Worm (Caenorhabditis elegans) whole organism, young adult: Measurements from ENCODE around the gene snrp-40.1.

Experiments used
- B0261.1 ChIP-seq: sonication (generic microtip); optimal IDR thresholded peaks from 2 replicates; lab custom pipeline; 2016; ENCODE audit warnings: mild to moderate bottlenecking, missing genetic modification characterization, moderate library complexity, missing compliant biosample characterization
- B0336.3 ChIP-seq: fragments of 200-800 bp; sonication (Bioruptor generic); IDR thresholded peaks from 2 replicates; pipeline ENCODE4 v1.3.6; 2022; ENCODE audit warnings: missing genetic modification characterization, missing compliant biosample characterization
- C06A6.2 ChIP-seq: fragments of 200-800 bp; sonication (Bioruptor generic); conservative IDR thresholded peaks from 2 replicates; pipeline ENCODE4 v1.3.6; 2022; ENCODE audit warnings: missing genetic modification characterization, missing compliant biosample characterization
- C17E4.6 ChIP-seq: fragments of 200-800 bp; sonication (Bioruptor generic); IDR thresholded peaks from 2 replicates; pipeline ENCODE4 v1.3.6; 2022; ENCODE audit warnings: missing genetic modification reagents, missing genetic modification characterization, missing compliant biosample characterization
- F22D6.2 ChIP-seq: sonication (generic microtip); optimal IDR thresholded peaks from 2 replicates; lab custom pipeline; 2016; ENCODE audit warnings: mild to moderate bottlenecking, missing genetic modification characterization, missing compliant biosample characterization
- F33H1.4 ChIP-seq: fragments of 200-800 bp; sonication (Bioruptor generic); IDR thresholded peaks from 2 replicates; pipeline ENCODE4 v1.3.6; 2022; ENCODE audit warnings: missing genetic modification reagents, missing genetic modification characterization, missing compliant biosample characterization
- F39B2.1 ChIP-seq: fragments of 200-800 bp; sonication (Bioruptor generic); IDR thresholded peaks from 2 replicates; pipeline ENCODE4 v1.3.6; 2022; ENCODE audit warnings: missing genetic modification reagents, missing genetic modification characterization, missing compliant biosample characterization
- F49E8.2 ChIP-seq: sonication (generic microtip); optimal IDR thresholded peaks from 3 replicates; lab custom pipeline; 2017; ENCODE audit warnings: missing genetic modification characterization, mild to moderate bottlenecking, missing compliant biosample characterization, antibody characterized with exemption, moderate library complexity; ENCODE audit not compliant: insufficient read depth
- F55B11.4 ChIP-seq: sonication (generic microtip); optimal IDR thresholded peaks from 2 replicates; lab custom pipeline; 2016; ENCODE audit warnings: missing compliant biosample characterization, missing genetic modification characterization, borderline replicate concordance; ENCODE audit not compliant: insufficient read depth
- F57C9.4 ChIP-seq: sonication (generic microtip); optimal IDR thresholded peaks from 2 replicates; lab custom pipeline; 2017; ENCODE audit warnings: mild to moderate bottlenecking, missing genetic modification characterization, missing compliant biosample characterization
- K11D2.4 ChIP-seq: fragments of 200-800 bp; sonication (Bioruptor generic); IDR thresholded peaks from 2 replicates; pipeline ENCODE4 v1.3.6; 2022; ENCODE audit warnings: missing genetic modification reagents, missing genetic modification characterization, missing compliant biosample characterization
- T26A5.8 ChIP-seq: sonication (generic microtip); optimal IDR thresholded peaks from 2 replicates; lab custom pipeline; 2016; ENCODE audit warnings: missing genetic modification characterization, missing compliant biosample characterization
- Y95B8A.8 ChIP-seq: fragments of 200-800 bp; sonication (Bioruptor generic); IDR thresholded peaks from 2 replicates; pipeline ENCODE4 v1.3.6; 2022; ENCODE audit warnings: missing genetic modification reagents, missing genetic modification characterization, missing compliant biosample characterization
- ZK185.1 ChIP-seq: sonication (generic microtip); optimal IDR thresholded peaks from 2 replicates; lab custom pipeline; 2016; ENCODE audit warnings: mild to moderate bottlenecking, missing genetic modification characterization, missing compliant biosample characterization; ENCODE audit not compliant: poor library complexity, severe bottlenecking
- ceh-40 ChIP-seq: fragments of 200-800 bp; sonication (Bioruptor generic); IDR thresholded peaks from 2 replicates; pipeline ENCODE4 v1.3.6; 2022; ENCODE audit warnings: missing genetic modification characterization, missing compliant biosample characterization
- ceh-79 ChIP-seq: sonication (generic microtip); optimal IDR thresholded peaks from 2 replicates; lab custom pipeline; 2017; ENCODE audit warnings: mild to moderate bottlenecking, missing genetic modification characterization, missing compliant biosample characterization
- ceh-91 ChIP-seq: fragments of 200-800 bp; sonication (Bioruptor generic); IDR thresholded peaks from 2 replicates; pipeline ENCODE4 v1.3.6; 2022; ENCODE audit warnings: missing genetic modification reagents, missing genetic modification characterization, missing compliant biosample characterization
- hlh-26 ChIP-seq: fragments of 200-800 bp; sonication (Bioruptor generic); conservative IDR thresholded peaks from 2 replicates; pipeline ENCODE4 v1.3.6; 2022; ENCODE audit warnings: missing genetic modification reagents, missing genetic modification characterization, missing compliant biosample characterization
- hsf-1 ChIP-seq: fragments of 200-800 bp; sonication (Bioruptor generic); IDR thresholded peaks from 2 replicates; pipeline ENCODE4 v1.3.6; 2022; ENCODE audit warnings: missing genetic modification reagents, missing genetic modification characterization, missing compliant biosample characterization
- let-526 ChIP-seq: fragments of 200-800 bp; sonication (Bioruptor generic); IDR thresholded peaks from 2 replicates; pipeline ENCODE4 v1.3.6; 2022; ENCODE audit warnings: missing genetic modification reagents, missing genetic modification characterization, missing compliant biosample characterization
- lin-26 ChIP-seq: fragments of 200-800 bp; sonication (Bioruptor generic); IDR thresholded peaks from 2 replicates; pipeline ENCODE4 v1.3.6; 2022; ENCODE audit warnings: missing genetic modification reagents, missing genetic modification characterization, missing compliant biosample characterization
- lin-35 ChIP-seq, 3 experiments: fragments of 150-350 bp in 2 of 3; sonication (generic microtip) in 1 of 3; optimal IDR thresholded peaks; 2 replicates each; lab custom pipeline; 2014 to 2018; ENCODE audit warnings: missing biosample characterization in 3 of 3, missing genetic modification characterization in 3 of 3, missing genetic modification reagents in 3 of 3
- lin-54 ChIP-seq: fragments of 200-800 bp; sonication (Bioruptor generic); optimal IDR thresholded peaks from 2 replicates; lab custom pipeline; 2018; ENCODE audit warnings: mild to moderate bottlenecking, missing genetic modification characterization, missing compliant biosample characterization
- madf-10 ChIP-seq: sonication (generic microtip); optimal IDR thresholded peaks from 2 replicates; lab custom pipeline; 2016; ENCODE audit warnings: mild to moderate bottlenecking, missing genetic modification characterization, missing compliant biosample characterization
- mcd-1 ChIP-seq: fragments of 200-800 bp; sonication (Bioruptor generic); IDR thresholded peaks from 2 replicates; pipeline ENCODE4 v1.3.6; 2022; ENCODE audit warnings: missing genetic modification reagents, missing genetic modification characterization, missing compliant biosample characterization
- mes-4 ChIP-seq: sonication (generic microtip); optimal IDR thresholded peaks from 2 replicates; lab custom pipeline; 2016; ENCODE audit warnings: missing genotype, missing genetic modification characterization, missing compliant biosample characterization
- nfya-2 ChIP-seq: fragments of 200-800 bp; sonication (Bioruptor generic); IDR thresholded peaks from 2 replicates; pipeline ENCODE4 v1.3.6; 2022; ENCODE audit warnings: missing genetic modification reagents, missing genetic modification characterization, missing compliant biosample characterization
- nhr-27 ChIP-seq: fragments of 200-800 bp; sonication (Bioruptor generic); optimal IDR thresholded peaks from 2 replicates; lab custom pipeline; 2018; ENCODE audit warnings: mild to moderate bottlenecking, missing genetic modification characterization, moderate library complexity, missing compliant biosample characterization
- nhr-90 ChIP-seq: sonication (generic microtip); optimal IDR thresholded peaks from 2 replicates; lab custom pipeline; 2016; ENCODE audit warnings: missing genotype, mild to moderate bottlenecking, missing genetic modification characterization, missing compliant biosample characterization
- rcor-1 ChIP-seq: fragments of 200-800 bp; sonication (Bioruptor generic); IDR thresholded peaks from 2 replicates; pipeline ENCODE4 v1.3.6; 2022; ENCODE audit warnings: missing genetic modification reagents, missing genetic modification characterization, missing compliant biosample characterization
- repo-1 ChIP-seq: sonication (generic microtip); optimal IDR thresholded peaks from 2 replicates; lab custom pipeline; 2017; ENCODE audit warnings: mild to moderate bottlenecking, missing genetic modification characterization, missing compliant biosample characterization
- rpc-1 ChIP-seq, 2 experiments: fragments of 150-350 bp in 1 of 2; sonication (generic microtip) in 1 of 2; optimal IDR thresholded peaks; 2 replicates each; lab custom pipeline; 2014 to 2018; ENCODE audit warnings: missing biosample characterization in 1 of 2, missing genetic modification characterization in 1 of 2, missing genetic modification reagents in 1 of 2, missing genotype in 1 of 2
- sea-2 ChIP-seq: fragments of 200-800 bp; sonication (Bioruptor generic); IDR thresholded peaks from 2 replicates; pipeline ENCODE4 v1.3.6; 2022; ENCODE audit warnings: missing genetic modification characterization, missing compliant biosample characterization
- tlf-1 ChIP-seq: fragments of 200-800 bp; sonication (Bioruptor generic); optimal IDR thresholded peaks from 2 replicates; lab custom pipeline; 2018; ENCODE audit warnings: mild to moderate bottlenecking, missing genetic modification characterization, missing compliant biosample characterization
- unc-130 ChIP-seq: sonication (generic microtip); optimal IDR thresholded peaks from 2 replicates; lab custom pipeline; 2016; ENCODE audit warnings: missing genetic modification reagents, missing genetic modification characterization, missing compliant biosample characterization
- unc-62 ChIP-seq: fragments of 150-350 bp; optimal IDR thresholded peaks from 2 replicates; lab custom pipeline; 2014; ENCODE audit warnings: missing biosample characterization, missing genetic modification reagents, missing genetic modification characterization
- zim-3 ChIP-seq: sonication (generic microtip); optimal IDR thresholded peaks from 2 replicates; lab custom pipeline; 2017; ENCODE audit warnings: mild to moderate bottlenecking, missing genetic modification characterization, moderate library complexity, missing compliant biosample characterization
- ztf-18 ChIP-seq: sonication (generic microtip); optimal IDR thresholded peaks from 2 replicates; lab custom pipeline; 2016; ENCODE audit warnings: missing genotype, mild to moderate bottlenecking, missing genetic modification characterization, missing compliant biosample characterization
- ztf-22 ChIP-seq: fragments of 200-800 bp; sonication (Bioruptor generic); optimal IDR thresholded peaks from 2 replicates; lab custom pipeline; 2018; ENCODE audit warnings: mild to moderate bottlenecking, missing genetic modification characterization, moderate library complexity, missing compliant biosample characterization
- ztf-25 ChIP-seq: fragments of 200-800 bp; sonication (Bioruptor generic); IDR thresholded peaks from 2 replicates; pipeline ENCODE4 v1.3.6; 2022; ENCODE audit warnings: missing genetic modification reagents, missing genetic modification characterization, missing compliant biosample characterization
- ztf-6 ChIP-seq: fragments of 200-800 bp; sonication (Bioruptor generic); IDR thresholded peaks from 2 replicates; pipeline ENCODE4 v1.3.6; 2022; ENCODE audit warnings: missing genetic modification reagents, missing genetic modification characterization, missing compliant biosample characterization

The snrp-40.1 gene

DNA sequence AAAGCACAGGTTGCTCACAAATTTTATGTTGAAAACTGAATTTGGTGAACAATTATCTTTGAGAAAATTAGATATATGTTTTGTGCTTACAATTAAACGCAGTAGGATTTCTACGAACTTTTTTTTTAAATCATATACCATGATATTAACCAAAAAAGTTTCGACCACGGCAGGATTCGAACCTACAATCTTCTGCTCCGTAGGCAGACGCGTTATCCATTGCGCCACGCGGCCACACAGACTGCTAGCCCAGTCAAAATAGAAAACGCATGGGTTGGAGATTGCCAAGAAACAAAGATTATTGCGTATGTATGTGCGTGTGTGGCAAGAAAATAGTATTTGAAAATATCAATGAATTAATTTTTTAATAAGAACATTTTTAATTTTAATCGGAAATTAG, 47.2 kb downstream of the snrp-40.1 start (continued):
- no peak for TF ChIP-seq F22D6.2 (tag; lab: Kevin White, UChicago)
- TF ChIP-seq repo-1 = no peak
- no peak for TF ChIP-seq sea-2 (GFP tag; lab: Robert Waterston, UW)
- no peak for TF ChIP-seq F55B11.4
- 0 out of 2 replicates have a peak, but pooled peaks have one; percentile 45 for TF ChIP-seq ceh-40 (GFP tag; lab: Robert Waterston, UW)
- no peak for TF ChIP-seq F33H1.4 (GFP tag; lab: Robert Waterston, UW)
- no peak for TF ChIP-seq zim-3 (tag; lab: Kevin White, UChicago)
- no peak for TF ChIP-seq nfya-2
- no peak for TF ChIP-seq B0336.3 (GFP tag; lab: Robert Waterston, UW)
- no peak for TF ChIP-seq F49E8.2 (tag; lab: Kevin White, UChicago)
- peak; percentile 72 for TF ChIP-seq nhr-90 (tag; lab: Kevin White, UChicago)
- no peak for TF ChIP-seq C17E4.6 (GFP tag; lab: Robert Waterston, UW)
- TF ChIP-seq hlh-26 (GFP tag; lab: Robert Waterston, UW) = no peak
- TF ChIP-seq rpc-1 (optimal IDR thresholded peaks at IDR 0.05; lab: Kevin White, UChicago) = peak; percentile 91
- TF ChIP-seq rpc-1 (tag; optimal IDR thresholded peaks at IDR 0.05; lab: Kevin White, UChicago) = peak; percentile 94
- TF ChIP-seq mes-4 (tag; lab: Kevin White, UChicago) = peak; percentile 77
- TF ChIP-seq tlf-1 (GFP tag; lab: Kevin White, UChicago) = no peak
- no peak for TF ChIP-seq C06A6.2 (GFP tag; lab: Robert Waterston, UW)
- no peak for TF ChIP-seq unc-62 (GFP tag; lab: Kevin White, UChicago)
- TF ChIP-seq F57C9.4 = no peak
- TF ChIP-seq ztf-22 (GFP tag; lab: Kevin White, UChicago) = no peak
- TF ChIP-seq ceh-91 = no peak
- peak; percentile 83 for TF ChIP-seq B0261.1 (tag; lab: Kevin White, UChicago)
- TF ChIP-seq K11D2.4 = no peak
- TF ChIP-seq lin-54 (GFP tag; lab: Kevin White, UChicago) = no peak
- TF ChIP-seq nhr-27 = no peak
- peak; percentile 42 for TF ChIP-seq unc-130
- TF ChIP-seq ZK185.1 = peak; percentile 88
- TF ChIP-seq ztf-6 (GFP tag; lab: Robert Waterston, UW) = no peak
- TF ChIP-seq T26A5.8 (tag; lab: Kevin White, UChicago) = no peak
- peak; percentile 64 for TF ChIP-seq madf-10 (tag; lab: Kevin White, UChicago)
- TF ChIP-seq ztf-18 (tag; lab: Kevin White, UChicago) = peak; percentile 67
- peak; percentile 86 for TF ChIP-seq ztf-25 (GFP tag; lab: Robert Waterston, UW)
- peak; percentile 41; the same call in 1 of the 2 replicates for TF ChIP-seq rcor-1
- TF ChIP-seq let-526 (GFP tag; lab: Robert Waterston, UW) = no peak
- TF ChIP-seq Y95B8A.8 (GFP tag; lab: Robert Waterston, UW) = no peak
- no peak for TF ChIP-seq F39B2.1 (GFP tag; lab: Robert Waterston, UW)
- no peak for TF ChIP-seq ceh-79
- no peak; the same call in 1 of the 2 replicates for TF ChIP-seq mcd-1 (GFP tag; lab: Robert Waterston, UW)
- peak; percentile 91 for TF ChIP-seq lin-26 (GFP tag; lab: Robert Waterston, UW)
- TF ChIP-seq lin-35 (GFP tag; optimal IDR thresholded peaks at IDR 0.05; lab: Kevin White, UChicago) = peak in 1 of 3 experiments; percentile 32
- TF ChIP-seq hsf-1 (GFP tag; lab: Robert Waterston, UW) = no peak
